Fruit fly (Drosophila melanogaster) whole organism, embryonic: ENCODE measurements around the gene Sgsh.
A peak's percentile ranks its signal among the peaks of the same experiment; 100 is the strongest.

ENCODE experiments used
- Antp ChIP-seq: fragments of 200-800 bp; sonication (Bioruptor generic); optimal IDR thresholded peaks from 3 replicates; lab custom pipeline; 2016; ENCODE audit warnings: missing biosample characterization, missing genetic modification characterization
- CG10431 ChIP-seq: fragments of 200-800 bp; sonication (Bioruptor generic); optimal IDR thresholded peaks from 3 replicates; lab custom pipeline; 2018; ENCODE audit warnings: missing biosample characterization, mild to moderate bottlenecking, missing genetic modification characterization
- CG10462 ChIP-seq: fragments of 200-800 bp; sonication (Bioruptor generic); optimal IDR thresholded peaks from 2 replicates; lab custom pipeline; 2016; ENCODE audit warnings: missing biosample characterization, missing genetic modification characterization
- CG10959 ChIP-seq: fragments of 200-800 bp; sonication (Bioruptor generic); IDR thresholded peaks from 2 replicates; pipeline ENCODE4 v1.3.6; 2022; ENCODE audit warnings: missing biosample characterization, missing genetic modification characterization
- CG11093 ChIP-seq: fragments of 200-800 bp; sonication (Bioruptor generic); IDR thresholded peaks from 3 replicates; pipeline ENCODE4 v1.3.6; 2022; ENCODE audit warnings: missing biosample characterization, missing genetic modification characterization
- CG12236 ChIP-seq: fragments of 200-800 bp; sonication (Bioruptor generic); optimal IDR thresholded peaks from 2 replicates; lab custom pipeline; 2016; ENCODE audit warnings: missing biosample characterization, missing genetic modification characterization
- CG12769 ChIP-seq: fragments of 200-800 bp; sonication (Bioruptor generic); optimal IDR thresholded peaks from 2 replicates; lab custom pipeline; 2019; ENCODE audit warnings: missing biosample characterization, mild to moderate bottlenecking, missing genetic modification characterization, moderate library complexity
- CG14441 ChIP-seq: fragments of 200-800 bp; sonication (Bioruptor generic); IDR thresholded peaks from 2 replicates; pipeline ENCODE4 v1.3.6; 2022; ENCODE audit warnings: missing biosample characterization, missing genetic modification characterization
- CG15011 ChIP-seq: fragments of 200-800 bp; sonication (Bioruptor generic); optimal IDR thresholded peaks from 3 replicates; lab custom pipeline; 2018; ENCODE audit warnings: missing biosample characterization, mild to moderate bottlenecking, missing genetic modification characterization
- CG16813 ChIP-seq: fragments of 200-800 bp; sonication (Bioruptor generic); IDR thresholded peaks from 3 replicates; pipeline ENCODE4 v1.3.6; 2022; ENCODE audit warnings: missing biosample characterization, missing genetic modification characterization; ENCODE audit not compliant: partially characterized antibody
- CG17385 ChIP-seq: fragments of 200-800 bp; sonication (Bioruptor generic); optimal IDR thresholded peaks from 3 replicates; lab custom pipeline; 2018; ENCODE audit warnings: missing biosample characterization, mild to moderate bottlenecking, missing genetic modification characterization
- CG32767 ChIP-seq: fragments of 200-800 bp; sonication (Bioruptor generic); IDR thresholded peaks from 2 replicates; pipeline ENCODE4 v1.3.6; 2022; ENCODE audit warnings: missing biosample characterization, missing genetic modification characterization
- CG3995 ChIP-seq: fragments of 200-800 bp; sonication (Bioruptor generic); optimal IDR thresholded peaks from 3 replicates; lab custom pipeline; 2016; ENCODE audit warnings: missing biosample characterization, missing genetic modification characterization
- CG6272 ChIP-seq: fragments of 200-800 bp; sonication (Bioruptor generic); IDR thresholded peaks from 2 replicates; pipeline ENCODE4 v1.3.6; 2022; ENCODE audit warnings: missing biosample characterization, missing genetic modification characterization
- CG6791 ChIP-seq: fragments of 200-800 bp; sonication (Bioruptor generic); IDR thresholded peaks from 3 replicates; pipeline ENCODE4 v1.3.6; 2022; ENCODE audit warnings: missing biosample characterization, missing genetic modification characterization; ENCODE audit not compliant: partially characterized antibody
- CG6813 ChIP-seq: fragments of 200-800 bp; sonication (Bioruptor generic); optimal IDR thresholded peaks from 2 replicates; lab custom pipeline; 2017; ENCODE audit warnings: missing biosample characterization, missing genetic modification characterization, mild to moderate bottlenecking, moderate library complexity, missing genetic modification reagents
- CG7745 ChIP-seq: fragments of 200-800 bp; sonication (Bioruptor generic); optimal IDR thresholded peaks from 2 replicates; lab custom pipeline; 2018; ENCODE audit warnings: missing biosample characterization, mild to moderate bottlenecking, missing genetic modification characterization, moderate library complexity
- CG8089 ChIP-seq: fragments of 200-800 bp; sonication (Bioruptor generic); optimal IDR thresholded peaks from 3 replicates; lab custom pipeline; 2016; ENCODE audit warnings: missing biosample characterization, missing genetic modification characterization
- CG8924 ChIP-seq: fragments of 200-800 bp; optimal IDR thresholded peaks from 3 replicates; lab custom pipeline; 2019; ENCODE audit warnings: missing biosample characterization, mild to moderate bottlenecking, missing genetic modification characterization, moderate library complexity
- CG9609 ChIP-seq: fragments of 200-800 bp; sonication (Bioruptor generic); optimal IDR thresholded peaks from 3 replicates; lab custom pipeline; 2016; ENCODE audit warnings: missing biosample characterization, missing genetic modification characterization
- CG9876 ChIP-seq: fragments of 200-800 bp; sonication (Bioruptor generic); optimal IDR thresholded peaks from 2 replicates; lab custom pipeline; 2016; ENCODE audit warnings: missing biosample characterization, missing genetic modification characterization
- Camta ChIP-seq: fragments of 200-800 bp; sonication (Bioruptor generic); optimal IDR thresholded peaks from 2 replicates; lab custom pipeline; 2016; ENCODE audit warnings: missing biosample characterization, missing genetic modification characterization
- D ChIP-seq, 2 experiments: fragments of 200-800 bp in 1 of 2; fragments of >200 bp in 1 of 2; sonication (Bioruptor generic) in 1 of 2; optimal IDR thresholded peaks; 2 replicates in 1 of 2; 3 replicates in 1 of 2; lab custom pipeline; 2017; ENCODE audit warnings: mild to moderate bottlenecking in 1 of 2, missing biosample characterization in 1 of 2, missing genetic modification characterization in 1 of 2, missing genetic modification reagents in 1 of 2
- Dbx ChIP-seq: fragments of 200-800 bp; sonication (Bioruptor generic); IDR thresholded peaks from 3 replicates; pipeline ENCODE4 v1.3.6; 2022; ENCODE audit warnings: missing biosample characterization, missing genetic modification characterization
- Dfd ChIP-seq, 2 experiments: fragments of >200 bp; optimal IDR thresholded peaks; 2 replicates each; lab custom pipeline; 2017; ENCODE audit warnings: missing biosample characterization in 2 of 2, missing genetic modification characterization in 2 of 2
- Dref ChIP-seq: fragments of 200-800 bp; sonication (Bioruptor generic); IDR thresholded peaks from 2 replicates; pipeline ENCODE4 v1.3.6; 2022; ENCODE audit warnings: missing biosample characterization, missing genetic modification characterization
- Lpt ChIP-seq: fragments of >200 bp; optimal IDR thresholded peaks from 2 replicates; lab custom pipeline; 2018; ENCODE audit warnings: missing biosample characterization, missing genetic modification characterization
- Max ChIP-seq: fragments of 200-800 bp; sonication (Bioruptor generic); optimal IDR thresholded peaks from 2 replicates; lab custom pipeline; 2016; ENCODE audit warnings: missing biosample characterization, mild to moderate bottlenecking, missing genetic modification characterization
- Mrtf ChIP-seq: fragments of 200-800 bp; sonication (Bioruptor generic); IDR thresholded peaks from 3 replicates; pipeline ENCODE4 v1.3.6; 2022; ENCODE audit warnings: missing biosample characterization, missing genetic modification characterization
- NFAT ChIP-seq: fragments of 200-800 bp; sonication (Bioruptor generic); IDR thresholded peaks from 2 replicates; pipeline ENCODE4 v1.3.6; 2022; ENCODE audit warnings: missing biosample characterization, missing genetic modification characterization
- Nf-YA ChIP-seq: fragments of 200-800 bp; sonication (Bioruptor generic); IDR thresholded peaks from 2 replicates; pipeline ENCODE4 v1.3.6; 2022; ENCODE audit warnings: missing biosample characterization, missing genetic modification characterization
- Ravus ChIP-seq: fragments of 200-800 bp; sonication (Bioruptor generic); IDR thresholded peaks from 2 replicates; pipeline ENCODE4 v1.3.6; 2022; ENCODE audit warnings: missing biosample characterization, missing genetic modification characterization
- Six4 ChIP-seq: fragments of 200-800 bp; sonication (Bioruptor generic); optimal IDR thresholded peaks from 2 replicates; lab custom pipeline; 2016; ENCODE audit warnings: missing biosample characterization, missing genetic modification characterization
- al ChIP-seq: fragments of 200-800 bp; sonication (Bioruptor generic); IDR thresholded peaks from 2 replicates; pipeline ENCODE4 v1.3.6; 2022; ENCODE audit warnings: missing biosample characterization, missing genetic modification characterization
- ase ChIP-seq: fragments of 200-800 bp; sonication (Bioruptor generic); IDR thresholded peaks from 3 replicates; pipeline ENCODE4 v1.3.6; 2022; ENCODE audit warnings: missing biosample characterization, missing genetic modification characterization
- bowl ChIP-seq: fragments of 200-800 bp; sonication (Bioruptor generic); IDR thresholded peaks from 2 replicates; pipeline ENCODE4 v1.3.6; 2022; ENCODE audit warnings: missing biosample characterization, missing genetic modification characterization
- btn ChIP-seq: fragments of 200-800 bp; sonication (Bioruptor generic); optimal IDR thresholded peaks from 2 replicates; lab custom pipeline; 2016; ENCODE audit warnings: missing biosample characterization, missing genetic modification characterization
- cato ChIP-seq: fragments of 200-800 bp; sonication (Bioruptor generic); optimal IDR thresholded peaks from 2 replicates; lab custom pipeline; 2016; ENCODE audit warnings: missing biosample characterization, missing genetic modification characterization, borderline replicate concordance
- chm ChIP-seq: fragments of 200-800 bp; sonication (Bioruptor generic); IDR thresholded peaks from 2 replicates; pipeline ENCODE4 v1.3.6; 2022; ENCODE audit warnings: missing biosample characterization, missing genetic modification characterization
- disco-r ChIP-seq: fragments of 200-800 bp; sonication (Bioruptor generic); optimal IDR thresholded peaks from 2 replicates; lab custom pipeline; 2016; ENCODE audit warnings: missing biosample characterization, missing genetic modification characterization
- eyg ChIP-seq: fragments of 200-800 bp; sonication (Bioruptor generic); optimal IDR thresholded peaks from 3 replicates; lab custom pipeline; 2016; ENCODE audit warnings: missing biosample characterization, missing genetic modification characterization
- fd102C ChIP-seq: fragments of 200-800 bp; sonication (Bioruptor generic); optimal IDR thresholded peaks from 2 replicates; lab custom pipeline; 2018; ENCODE audit warnings: missing biosample characterization, mild to moderate bottlenecking, missing genetic modification characterization, moderate library complexity
- gce ChIP-seq: fragments of 200-800 bp; sonication (Bioruptor generic); IDR thresholded peaks from 3 replicates; pipeline ENCODE4 v1.3.6; 2022; ENCODE audit warnings: missing biosample characterization, missing genetic modification characterization
- her ChIP-seq: fragments of 200-800 bp; sonication (Bioruptor generic); optimal IDR thresholded peaks from 2 replicates; lab custom pipeline; 2016; ENCODE audit warnings: missing biosample characterization, missing genetic modification characterization
- inv ChIP-seq: fragments of 200-800 bp; sonication (Bioruptor generic); IDR thresholded peaks from 2 replicates; pipeline ENCODE4 v1.3.6; 2022; ENCODE audit warnings: missing biosample characterization, missing genetic modification characterization; ENCODE audit not compliant: partially characterized antibody
- nerfin-2 ChIP-seq: fragments of 200-800 bp; sonication (Bioruptor generic); IDR thresholded peaks from 2 replicates; pipeline ENCODE4 v1.3.6; 2022; ENCODE audit warnings: missing biosample characterization, missing genetic modification characterization; ENCODE audit not compliant: partially characterized antibody
- prd ChIP-seq, 3 experiments: fragments of >200 bp in 2 of 3; fragments of 200-800 bp in 1 of 3; sonication (Bioruptor generic) in 1 of 3; optimal IDR thresholded peaks in 2 of 3; IDR thresholded peaks in 1 of 3; 2 replicates in 2 of 3; 3 replicates in 1 of 3; pipeline versions ENCODE4 v1.3.6 to Lab custom; 2017 to 2022; ENCODE audit warnings: missing biosample characterization in 1 of 3, missing genetic modification characterization in 1 of 3
- ttk ChIP-seq: fragments of 200-800 bp; sonication (Bioruptor generic); IDR thresholded peaks from 2 replicates; pipeline ENCODE4 v2.1.2; 2022; ENCODE audit warnings: missing biosample characterization, missing genetic modification characterization
- tup ChIP-seq: fragments of 200-800 bp; sonication (Bioruptor generic); optimal IDR thresholded peaks from 2 replicates; lab custom pipeline; 2016; ENCODE audit warnings: missing biosample characterization, mild to moderate bottlenecking, missing genetic modification characterization, moderate library complexity
- usp ChIP-seq: fragments of >200 bp; optimal IDR thresholded peaks from 2 replicates; lab custom pipeline; 2017; ENCODE audit warnings: missing biosample characterization, missing genetic modification characterization
- vvl ChIP-seq: fragments of 200-800 bp; sonication (Bioruptor generic); IDR thresholded peaks from 2 replicates; pipeline ENCODE4 v1.3.6; 2022; ENCODE audit warnings: missing biosample characterization, missing genetic modification characterization

Sgsh gene

DNA sequence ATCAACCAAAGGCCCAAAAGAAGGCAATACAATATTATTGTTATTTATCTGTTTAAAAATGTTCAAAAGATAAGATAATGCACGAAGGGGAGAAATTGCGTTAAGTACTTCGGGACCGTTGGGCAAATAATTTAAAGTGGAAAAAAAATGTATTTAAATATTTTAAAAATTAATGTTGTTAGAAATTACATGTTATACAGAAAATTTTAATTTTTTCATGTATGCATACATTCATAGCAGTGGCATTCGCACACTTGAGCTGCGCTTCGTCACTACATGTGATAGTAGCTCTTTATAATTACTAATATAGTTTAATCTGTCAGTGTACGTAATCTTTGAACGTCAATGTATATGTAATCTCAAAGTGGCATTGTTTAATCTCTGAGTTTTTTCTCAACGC is 17.5 kb downstream of the Sgsh start (continued):
- peak; percentile 65; the same call in 2 of the 3 replicates for TF ChIP-seq ase (GFP tag; lab: Robert Waterston, UW)
- no peak for TF ChIP-seq CG6813 (GFP tag; lab: Kevin White, UChicago)
- TF ChIP-seq D (optimal IDR thresholded peaks at IDR 0.05; lab: Kevin White, UChicago) = no peak
- no peak for TF ChIP-seq D (GFP tag; optimal IDR thresholded peaks at IDR 0.05; lab: Kevin White, UChicago)
- no peak for TF ChIP-seq btn (GFP tag; lab: Kevin White, UChicago)
- peak; percentile 81; the same call in 1 of the 2 replicates for TF ChIP-seq vvl
- no peak for TF ChIP-seq Camta (GFP tag; lab: Kevin White, UChicago)
- no peak for TF ChIP-seq Six4 (GFP tag; lab: Kevin White, UChicago)
- no peak for TF ChIP-seq CG9609
- TF ChIP-seq prd (optimal IDR thresholded peaks at IDR 0.05; lab: Kevin White, UChicago) = no peak
- TF ChIP-seq prd (GFP tag; IDR thresholded peaks at IDR 0.05; lab: Robert Waterston, UW) = peak; percentile 89
- TF ChIP-seq fd102C (GFP tag; lab: Kevin White, UChicago) = no peak
- peak; percentile 89 for TF ChIP-seq CG6272 (GFP tag; lab: Robert Waterston, UW)
- TF ChIP-seq CG12769 (tag; lab: Kevin White, UChicago) = no peak
- no peak for TF ChIP-seq Lpt (GFP tag; lab: Kevin White, UChicago)
- peak; percentile 52 for TF ChIP-seq Ravus (GFP tag; lab: Robert Waterston, UW)
- no peak for TF ChIP-seq disco-r (GFP tag; lab: Kevin White, UChicago)
- TF ChIP-seq CG8924 (tag; lab: Kevin White, UChicago) = peak; percentile 37
- no peak for TF ChIP-seq CG10462
- TF ChIP-seq CG10431 (GFP tag; lab: Kevin White, UChicago) = no peak
- no peak for TF ChIP-seq tup
- no peak for TF ChIP-seq chm (GFP tag; lab: Robert Waterston, UW)
- no peak for TF ChIP-seq CG9876 (GFP tag; lab: Kevin White, UChicago)
- peak; percentile 76 for TF ChIP-seq ttk (GFP tag; lab: Robert Waterston, UW)
- no peak for TF ChIP-seq usp (GFP tag; lab: Kevin White, UChicago)
- no peak for TF ChIP-seq inv (GFP tag; lab: Robert Waterston, UW)
- TF ChIP-seq CG15011 = no peak
- TF ChIP-seq Dbx (GFP tag; lab: Robert Waterston, UW) = peak; percentile 61; the same call in 2 of the 3 replicates
- no peak for TF ChIP-seq CG3995 (GFP tag; lab: Kevin White, UChicago)
- TF ChIP-seq Max (GFP tag; lab: Kevin White, UChicago) = no peak
- TF ChIP-seq CG14441 (GFP tag; lab: Robert Waterston, UW) = peak; percentile 82
- TF ChIP-seq Antp (GFP tag; lab: Kevin White, UChicago) = no peak
- no peak for TF ChIP-seq Nf-YA (GFP tag; lab: Robert Waterston, UW)
- peak; percentile 74 for TF ChIP-seq al (GFP tag; lab: Robert Waterston, UW)
- TF ChIP-seq gce = peak; percentile 39; the same call in 1 of the 3 replicates
- TF ChIP-seq CG11093 (GFP tag; lab: Robert Waterston, UW) = peak; percentile 68; the same call in 2 of the 3 replicates
- TF ChIP-seq CG12236 (GFP tag; lab: Kevin White, UChicago) = no peak
- no peak for TF ChIP-seq CG6791 (GFP tag; lab: Robert Waterston, UW)
- TF ChIP-seq her (GFP tag; lab: Kevin White, UChicago) = no peak
- TF ChIP-seq CG32767 (GFP tag; lab: Robert Waterston, UW) = no peak
- no peak for TF ChIP-seq CG8089 (GFP tag; lab: Kevin White, UChicago)
- TF ChIP-seq Dref (GFP tag; lab: Robert Waterston, UW) = peak; percentile 23; the same call in 1 of the 2 replicates
- TF ChIP-seq Mrtf (GFP tag; lab: Robert Waterston, UW) = peak; percentile 56; the same call in 2 of the 3 replicates
- no peak for TF ChIP-seq CG16813 (GFP tag; lab: Robert Waterston, UW)
- no peak for TF ChIP-seq cato (GFP tag; lab: Kevin White, UChicago)
- no peak for TF ChIP-seq nerfin-2
- no peak for TF ChIP-seq Dfd (GFP tag; optimal IDR thresholded peaks at IDR 0.05; lab: Kevin White, UChicago)
- no peak for TF ChIP-seq eyg
- no peak for TF ChIP-seq CG17385 (GFP tag; lab: Kevin White, UChicago)
- TF ChIP-seq NFAT (GFP tag; lab: Robert Waterston, UW) = peak; percentile 77
- no peak for TF ChIP-seq bowl (GFP tag; lab: Robert Waterston, UW)
- TF ChIP-seq CG10959 (GFP tag; lab: Robert Waterston, UW) = no peak
- no peak for TF ChIP-seq CG7745 (tag; lab: Kevin White, UChicago)
